Worm (Caenorhabditis elegans): ENCODE results near the gene twk-17.

twk-17 gene

DNA sequence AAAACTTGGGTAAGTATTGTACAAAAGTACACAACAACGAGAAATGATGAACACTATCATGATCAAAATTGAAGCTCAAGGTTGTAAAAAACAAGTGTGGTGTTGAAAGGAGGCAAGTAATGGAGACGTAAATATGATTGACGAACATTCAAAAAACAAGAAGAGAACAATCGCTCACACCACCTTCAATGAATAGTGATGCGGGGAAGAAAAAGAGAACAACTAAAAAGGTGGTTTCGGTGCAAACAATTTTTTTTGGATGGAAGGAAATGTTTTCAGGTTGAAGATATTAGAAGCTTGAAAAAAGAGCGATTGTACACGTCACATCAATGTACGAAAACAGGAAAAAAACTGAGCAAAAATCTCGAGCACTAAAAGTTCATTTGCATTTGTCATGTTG is 6.6 kb upstream of the twk-17 start:
- TF ChIP-seq hlh-4 (tag; optimal IDR thresholded peaks at IDR 0.05) = no peak
- TF ChIP-seq nhr-71 (tag; optimal IDR thresholded peaks at IDR 0.05) = no peak

DNA sequence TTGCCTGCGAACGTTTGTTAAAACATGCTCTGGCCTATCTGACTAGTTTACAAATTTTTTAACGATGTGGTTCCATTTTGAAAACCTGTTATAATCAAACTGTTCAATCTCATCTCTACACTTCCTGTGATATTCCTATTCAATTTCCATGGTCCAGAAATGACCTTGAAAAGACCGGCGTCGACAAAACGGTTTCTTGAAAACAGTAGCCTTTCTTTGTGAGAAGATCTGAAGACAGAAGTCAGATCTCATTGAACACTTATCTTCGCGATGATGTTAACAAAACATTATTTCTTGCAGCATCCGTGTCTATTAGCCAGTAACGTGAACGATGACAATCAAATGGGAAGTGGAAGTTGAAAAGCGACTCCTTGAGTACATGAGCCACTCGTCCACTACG is 11.3 kb downstream of the twk-17 start, which contains the start of gene C44E12.1:
C44E12.1 (plus strand) TSS at position 301 of the 400 bp plus-strand sequence.
- TF ChIP-seq lin-14 (GFP tag; optimal IDR thresholded peaks at IDR 0.05) (peak; percentile 8), nhr-90 (tag; optimal IDR thresholded peaks at IDR 0.05; ENCODE audit: poor library complexity) (no peak), nhr-85 (tag) (peak; percentile 7), efl-1 (optimal IDR thresholded peaks at IDR 0.05) (no peak), efl-1 (GFP tag; optimal IDR thresholded peaks at IDR 0.05 in 1 of 2) (peak in 1 of 2 experiments; percentile 53)

DNA sequence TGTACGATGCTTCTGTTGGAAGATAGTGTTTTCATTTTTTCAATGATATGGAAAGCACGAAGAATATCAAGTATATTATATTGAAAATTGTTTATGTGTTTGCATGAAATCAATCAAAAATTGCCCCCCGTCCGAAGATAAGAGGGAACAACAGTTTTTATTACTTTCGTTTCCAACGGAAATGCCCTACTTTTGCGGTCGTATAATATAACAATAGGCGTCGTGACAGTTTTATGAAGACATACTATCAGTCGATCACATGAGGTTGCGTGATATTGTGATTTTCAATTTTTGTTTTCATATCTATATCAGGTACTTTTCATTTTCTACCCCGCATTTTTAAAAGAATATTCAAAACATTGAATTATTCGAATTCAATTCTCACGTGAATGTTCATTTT is 11.9 kb downstream of the twk-17 start:
- TF ChIP-seq sup-37 (GFP tag; optimal IDR thresholded peaks at IDR 0.05) = no peak
- TF ChIP-seq elt-2 (tag; optimal IDR thresholded peaks at IDR 0.05) = peak; percentile 24
- TF ChIP-seq lin-35 (GFP tag; optimal IDR thresholded peaks at IDR 0.05) = peak in 1 of 2 experiments; percentile 40
- TF ChIP-seq elt-3 (tag; optimal IDR thresholded peaks at IDR 0.05) = peak in 2 of 6 experiments; percentile 29 to 68
- peak; percentile 49 for TF ChIP-seq lin-14 (GFP tag; optimal IDR thresholded peaks at IDR 0.05)
- TF ChIP-seq nhr-20 (tag; optimal IDR thresholded peaks at IDR 0.05) = peak; percentile 29
- TF ChIP-seq unc-62 (GFP tag; optimal IDR thresholded peaks at IDR 0.05) = no peak
- TF ChIP-seq nhr-28 (tag; optimal IDR thresholded peaks at IDR 0.05) = no peak
- peak; percentile 47 for TF ChIP-seq nhr-71 (tag; optimal IDR thresholded peaks at IDR 0.05)
- TF ChIP-seq blmp-1 (tag; optimal IDR thresholded peaks at IDR 0.05) = peak; percentile 88
- TF ChIP-seq nhr-85 (tag) = peak; percentile 82
- TF ChIP-seq hpl-2 (GFP tag; optimal IDR thresholded peaks at IDR 0.05) = no peak
- no peak for TF ChIP-seq nhr-76 (tag; optimal IDR thresholded peaks at IDR 0.05)
- TF ChIP-seq nhr-90 (tag; optimal IDR thresholded peaks at IDR 0.05; ENCODE audit: poor library complexity) = peak; percentile 51

DNA sequence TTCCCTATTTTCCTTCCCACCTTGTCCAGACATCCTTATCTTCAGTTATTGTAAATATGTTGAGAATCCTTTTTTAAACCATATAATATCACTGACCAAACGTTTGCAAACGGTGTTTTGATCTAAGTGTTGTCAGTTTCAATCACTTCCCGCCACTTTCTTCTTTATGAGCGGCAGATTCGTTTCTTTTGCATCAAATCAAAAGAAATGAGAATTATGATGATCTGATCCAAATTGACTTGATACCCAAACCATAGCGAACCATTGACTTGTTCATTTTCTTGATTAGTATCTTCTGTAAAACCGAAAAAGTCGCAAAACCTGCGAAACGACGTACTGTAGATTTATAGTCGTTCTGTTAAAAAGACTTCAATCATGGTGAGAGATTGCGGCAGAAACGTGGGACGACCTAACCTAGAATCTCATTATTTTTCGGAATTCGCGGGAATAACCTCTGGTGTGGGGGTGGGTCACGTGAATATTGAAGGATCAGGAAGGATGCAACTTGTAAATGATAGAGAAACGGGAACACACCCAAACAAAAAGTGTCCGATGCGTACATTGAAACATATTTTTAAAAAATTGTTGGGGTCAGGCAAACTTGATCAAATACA is 13.8 kb downstream of the twk-17 start:
- TF ChIP-seq zag-1 (tag; optimal IDR thresholded peaks at IDR 0.05) = no peak
- TF ChIP-seq nhr-84 (tag; optimal IDR thresholded peaks at IDR 0.05) = no peak
- TF ChIP-seq nhr-20 (tag; optimal IDR thresholded peaks at IDR 0.05) = peak; percentile 28
- TF ChIP-seq alr-1 (tag; optimal IDR thresholded peaks at IDR 0.05; ENCODE audit: borderline replicate concordance) = no peak
- peak; percentile 78 for TF ChIP-seq nhr-85 (tag)
- TF ChIP-seq snpc-4 (tag; optimal IDR thresholded peaks at IDR 0.05) = no peak
- TF ChIP-seq nhr-11 (tag; optimal IDR thresholded peaks at IDR 0.05) = no peak
- TF ChIP-seq lsy-2 (tag; optimal IDR thresholded peaks at IDR 0.05) = peak in 1 of 2 experiments; percentile 3
- TF ChIP-seq elt-2 (tag; optimal IDR thresholded peaks at IDR 0.05) = no peak
- no peak for TF ChIP-seq tbx-2 (tag; optimal IDR thresholded peaks at IDR 0.05)
- no peak for TF ChIP-seq ceh-88 (GFP tag; IDR thresholded peaks at IDR 0.05)
- no peak for TF ChIP-seq fos-1 (tag; optimal IDR thresholded peaks at IDR 0.05)
- TF ChIP-seq snu-23 (GFP tag; optimal IDR thresholded peaks at IDR 0.05) = no peak
- no peak for TF ChIP-seq F16B12.6 (tag; optimal IDR thresholded peaks at IDR 0.05)
- peak in 1 of 2 experiments; percentile 35 for TF ChIP-seq mdl-1 (tag; optimal IDR thresholded peaks at IDR 0.05)
- TF ChIP-seq skn-1 (tag; optimal IDR thresholded peaks at IDR 0.05) = no peak
- peak; percentile 68 for TF ChIP-seq blmp-1 (tag; optimal IDR thresholded peaks at IDR 0.05)
- TF ChIP-seq unc-30 (tag; optimal IDR thresholded peaks at IDR 0.05) = no peak
- TF ChIP-seq nhr-71 (tag; optimal IDR thresholded peaks at IDR 0.05) = peak; percentile 5
- peak; percentile 49 for TF ChIP-seq lin-14 (GFP tag; optimal IDR thresholded peaks at IDR 0.05)

DNA sequence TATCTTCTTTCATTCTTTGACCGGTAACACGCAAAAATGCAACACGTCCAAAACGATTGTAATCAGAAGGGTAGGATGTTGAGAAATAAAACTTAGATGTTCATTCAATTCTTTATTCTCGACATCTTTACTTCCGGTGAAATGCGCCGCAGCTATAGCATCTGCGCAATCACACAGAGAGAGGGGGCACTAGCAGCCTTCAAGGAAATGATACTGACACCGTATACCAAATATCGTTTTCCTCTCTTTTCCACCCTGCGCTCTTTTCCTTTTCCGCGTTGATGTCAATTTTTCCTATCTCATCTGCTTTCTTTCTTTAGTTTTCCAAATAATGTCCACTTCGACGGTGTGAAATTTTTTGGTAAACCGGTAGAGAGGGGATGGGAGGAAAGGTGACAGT is 17.1 kb downstream of the twk-17 start:
- TF ChIP-seq unc-62 (GFP tag; optimal IDR thresholded peaks at IDR 0.05) (no peak), nhr-28 (tag; optimal IDR thresholded peaks at IDR 0.05) (no peak), fkh-4 (tag; optimal IDR thresholded peaks at IDR 0.05; ENCODE audit: borderline replicate concordance) (no peak), zag-1 (tag; optimal IDR thresholded peaks at IDR 0.05) (no peak), mep-1 (tag; optimal IDR thresholded peaks at IDR 0.05) (peak; percentile 4), lsy-2 (tag; optimal IDR thresholded peaks at IDR 0.05) (peak in 1 of 2 experiments; percentile 39), ceh-82 (tag; optimal IDR thresholded peaks at IDR 0.05) (no peak), jun-1 (tag; optimal IDR thresholded peaks at IDR 0.05) (no peak), tbx-2 (tag; optimal IDR thresholded peaks at IDR 0.05) (peak; percentile 48), sox-4 (tag; optimal IDR thresholded peaks at IDR 0.05) (no peak), aly-2 (tag; optimal IDR thresholded peaks at IDR 0.05) (no peak), mef-2 (tag; optimal IDR thresholded peaks at IDR 0.05) (no peak), egl-27 (tag; optimal IDR thresholded peaks at IDR 0.05) (no peak), unc-130 (tag; optimal IDR thresholded peaks at IDR 0.05) (no peak), nhr-90 (tag; optimal IDR thresholded peaks at IDR 0.05; ENCODE audit: poor library complexity) (peak; percentile 27), hlh-17 (GFP tag; optimal IDR thresholded peaks at IDR 0.05; ENCODE audit: borderline replicate concordance) (no peak), fkh-8 (tag; optimal IDR thresholded peaks at IDR 0.05) (no peak), elt-2 (tag; optimal IDR thresholded peaks at IDR 0.05) (no peak), aha-1 (tag; optimal IDR thresholded peaks at IDR 0.05) (no peak), mab-9 (GFP tag; IDR thresholded peaks at IDR 0.05) (no peak)
